Worm (Caenorhabditis elegans) whole organism, L4 larva: ENCODE data around the gene F58E6.5.

Experiments
- ZK337.2 ChIP-seq: fragments of 200-800 bp; sonication (Bioruptor generic); IDR thresholded peaks from 2 replicates; pipeline ENCODE4 v1.3.6; 2022; ENCODE audit warnings: missing genetic modification reagents, missing genetic modification characterization, missing compliant biosample characterization
- lin-29 ChIP-seq: fragments of 200-800 bp; sonication (Bioruptor generic); IDR thresholded peaks from 2 replicates; pipeline ENCODE4 v1.3.6; 2022; ENCODE audit warnings: missing genetic modification reagents, missing genetic modification characterization, missing compliant biosample characterization
- mdl-1 ChIP-seq, 2 experiments: fragments of 150-350 bp in 1 of 2; sonication (generic microtip) in 1 of 2; optimal IDR thresholded peaks; 2 replicates each; lab custom pipeline; 2014 to 2017; ENCODE audit warnings: missing biosample characterization in 2 of 2, missing genetic modification characterization in 2 of 2
- nhr-111 ChIP-seq: fragments of 200-800 bp; sonication (Bioruptor generic); optimal IDR thresholded peaks from 2 replicates; lab custom pipeline; 2018; ENCODE audit warnings: mild to moderate bottlenecking, missing genetic modification characterization, missing compliant biosample characterization

DNA sequence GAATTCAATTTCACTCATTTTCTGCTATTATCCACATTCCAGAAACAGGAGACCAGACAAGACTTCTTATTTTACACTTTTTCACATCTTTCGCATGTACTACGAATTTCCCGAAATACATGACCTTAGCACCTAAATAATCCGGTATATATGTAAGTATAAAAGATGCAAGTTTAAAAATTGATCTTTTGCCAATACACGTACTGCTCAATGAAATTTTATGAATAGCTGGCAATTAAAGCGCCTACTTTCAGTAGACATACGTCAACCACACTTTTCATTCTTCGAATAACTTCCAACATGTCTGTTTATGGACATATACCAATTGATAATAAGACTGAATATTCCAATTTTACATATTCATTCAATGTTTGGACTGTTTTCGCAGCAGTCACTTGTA lies 48.8 kb upstream of the F58E6.5 start, which contains the start of gene sru-39:
- TF ChIP-seq lin-29 (no peak), ZK337.2 (GFP tag; lab: Robert Waterston, UW) (no peak), mdl-1 (tag; optimal IDR thresholded peaks at IDR 0.05; lab: Kevin White, UChicago) (no peak), nhr-111 (no peak)
